Worm (Caenorhabditis elegans) whole organism, young adult: Measurements from ENCODE around the gene Y48A6B.9.

Source experiments
- F37B4.10 ChIP-seq: fragments of 200-800 bp; sonication (Bioruptor generic); IDR thresholded peaks from 2 replicates; pipeline ENCODE4 v1.3.6; 2022; ENCODE audit warnings: missing genetic modification characterization, missing compliant biosample characterization
- attf-5 ChIP-seq: fragments of 200-800 bp; sonication (Bioruptor generic); optimal IDR thresholded peaks from 2 replicates; lab custom pipeline; 2018; ENCODE audit warnings: mild to moderate bottlenecking, missing genetic modification characterization, missing compliant biosample characterization
- ceh-40 ChIP-seq: fragments of 200-800 bp; sonication (Bioruptor generic); IDR thresholded peaks from 2 replicates; pipeline ENCODE4 v1.3.6; 2022; ENCODE audit warnings: missing genetic modification characterization, missing compliant biosample characterization
- lin-26 ChIP-seq: fragments of 200-800 bp; sonication (Bioruptor generic); IDR thresholded peaks from 2 replicates; pipeline ENCODE4 v1.3.6; 2022; ENCODE audit warnings: missing genetic modification reagents, missing genetic modification characterization, missing compliant biosample characterization
- nhr-80 ChIP-seq: sonication (generic microtip); optimal IDR thresholded peaks from 2 replicates; lab custom pipeline; 2016; ENCODE audit warnings: missing genetic modification characterization, missing compliant biosample characterization
- snpc-4 ChIP-seq, 5 experiments: fragments of 150-350 bp in 1 of 5; sonication (generic microtip) in 4 of 5; optimal IDR thresholded peaks; 2 replicates each; lab custom pipeline; 2014 to 2018; ENCODE audit warnings: missing genetic modification characterization in 5 of 5, missing biosample characterization in 3 of 5, antibody characterized with exemption in 2 of 5, mild to moderate bottlenecking in 2 of 5, missing compliant biosample characterization in 2 of 5, missing genotype in 2 of 5, moderate library complexity in 2 of 5, missing genetic modification reagents in 1 of 5

DNA sequence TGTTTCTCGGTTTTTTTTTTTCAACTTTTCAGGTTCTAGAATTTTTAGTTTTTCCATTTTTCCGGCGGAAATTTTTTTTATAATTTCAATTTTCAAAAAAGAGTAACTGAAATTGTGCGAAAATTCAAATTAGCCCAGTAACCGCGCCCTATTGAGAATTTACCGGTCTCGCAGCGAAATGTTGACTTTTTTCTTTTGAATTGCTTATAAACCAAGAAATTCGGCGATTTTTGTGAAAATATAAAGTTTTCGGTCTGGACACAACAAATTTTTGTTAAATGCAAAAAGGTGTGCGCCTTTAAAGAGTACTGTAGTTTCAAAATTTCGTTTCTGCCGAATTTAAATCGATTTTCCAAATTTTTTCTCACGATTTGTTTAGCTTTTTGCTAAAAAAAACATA lies 22.4 kb upstream of the Y48A6B.9 start:
- TF ChIP-seq lin-26 (no peak), attf-5 (no peak), ceh-40 (GFP tag; lab: Robert Waterston, UW) (no peak), nhr-80 (tag; lab: Kevin White, UChicago) (no peak), snpc-4 (GFP tag; optimal IDR thresholded peaks at IDR 0.05; lab: Kevin White, UChicago) (no peak), snpc-4 (tag; optimal IDR thresholded peaks at IDR 0.05; lab: Kevin White, UChicago) (no peak), F37B4.10 (GFP tag; lab: Robert Waterston, UW) (no peak)
